Worm (Caenorhabditis elegans): ENCODE data around the gene nstp-4.
"Not testable (repeated sequence)": the region's sequence is repeated elsewhere in the genome, so short reads cannot be mapped to it uniquely, and the experiment has no call there.

nstp-4 gene

DNA sequence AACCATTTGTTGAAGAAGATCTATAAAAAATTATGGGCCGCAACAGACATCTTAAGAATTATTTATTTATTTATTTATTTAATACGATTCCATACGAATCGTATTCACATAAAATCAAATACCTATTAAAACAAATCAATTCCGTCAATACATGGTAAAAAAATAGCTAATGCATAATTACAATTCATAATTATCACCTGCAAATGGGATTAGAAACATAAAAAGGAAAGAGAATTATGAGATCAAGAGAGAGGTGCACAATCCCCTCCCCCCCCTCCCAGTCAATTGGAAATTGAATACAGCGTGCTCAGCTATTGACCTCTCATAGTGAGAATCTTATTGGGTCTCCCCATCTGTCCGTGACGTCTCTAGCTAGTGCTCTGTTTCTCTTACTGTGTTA lies 52.5 kb downstream of the nstp-4 start, which contains the start of gene C24H12.1:
TSS of gene C24H12.1 (plus strand) at position 301 of the 400 bp plus-strand sequence.
- TF ChIP-seq Y116A8C.19 (tag; optimal IDR thresholded peaks at IDR 0.05; ENCODE audit: borderline replicate concordance); hpl-2 (GFP tag; optimal IDR thresholded peaks at IDR 0.05); alr-1 (tag; optimal IDR thresholded peaks at IDR 0.05; ENCODE audit: borderline replicate concordance): not testable (repeated sequence)
